Fruit fly (Drosophila melanogaster): ENCODE results near the gene CG43389.

CG43389 gene

DNA sequence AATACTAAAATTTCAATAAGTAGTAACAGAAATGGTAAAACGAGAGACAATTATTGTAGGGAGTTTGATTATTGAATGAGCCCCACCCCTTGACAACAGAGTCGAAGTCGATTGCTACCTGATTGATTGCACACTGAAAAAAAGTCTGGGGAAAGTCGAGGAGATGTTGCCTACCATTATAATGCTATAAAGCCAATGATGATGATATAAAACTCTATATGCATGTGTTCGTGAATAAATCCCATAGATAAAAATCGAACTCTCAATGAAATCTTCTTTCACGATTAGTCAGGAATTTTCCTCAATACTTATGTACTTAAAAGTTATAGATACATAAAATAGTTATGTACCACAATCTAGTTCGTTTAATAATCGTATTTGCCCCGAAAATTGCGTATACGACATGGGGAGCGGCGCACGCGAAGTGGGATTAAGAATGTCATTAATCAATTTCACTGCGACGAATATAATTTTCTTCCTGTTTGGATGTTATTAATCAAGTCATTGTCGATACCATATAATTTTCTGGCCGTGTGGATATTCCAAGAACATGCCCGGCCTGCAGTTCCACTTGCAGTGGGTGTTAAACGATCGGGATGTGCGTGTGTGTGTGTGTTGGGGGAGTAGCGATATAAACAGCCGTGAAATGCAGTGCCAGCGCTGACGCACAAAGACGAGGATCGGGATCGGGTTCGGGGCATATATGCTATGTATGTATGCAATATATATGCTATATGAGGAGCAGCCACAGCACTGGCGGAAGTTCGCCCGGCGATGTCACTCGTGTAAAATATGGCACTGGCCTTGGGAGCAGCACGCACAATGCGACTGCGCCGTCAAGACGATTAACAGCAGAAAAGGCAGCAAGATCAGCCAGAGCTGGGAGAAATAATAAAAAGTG lies 3.3 kb upstream of the CG43389 start, which contains the start of gene CG12078:
TSS of gene CG12078 (minus strand) at position 51 of the 901 bp plus-strand sequence.
- TF ChIP-seq CG8478 (optimal IDR thresholded peaks at IDR 0.05), result no peak

DNA sequence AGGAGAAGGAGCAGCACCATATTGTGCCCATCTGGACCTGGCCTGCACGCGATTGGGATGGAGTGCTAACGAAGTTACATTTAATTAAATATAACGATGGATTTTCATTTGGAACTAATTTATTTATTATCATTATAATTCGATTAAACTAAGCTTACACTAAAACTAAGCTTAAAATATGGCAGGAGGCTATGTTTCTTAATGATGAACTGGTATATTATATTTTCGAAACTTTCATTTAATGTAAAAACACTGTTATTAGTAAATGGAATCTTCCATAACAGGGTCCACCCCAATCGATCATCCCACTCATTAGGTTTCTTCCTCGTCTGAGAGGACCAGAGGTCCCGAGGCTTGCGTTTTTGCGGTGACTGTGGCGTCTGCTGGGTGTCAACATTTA lies 2.6 kb upstream of the CG43389 start:
- no peak for TF ChIP-seq EcR (GFP tag; optimal IDR thresholded peaks at IDR 0.05)
- TF ChIP-seq pan (optimal IDR thresholded peaks at IDR 0.05), result no peak
- TF ChIP-seq CG8478 (optimal IDR thresholded peaks at IDR 0.05), result no peak
- no peak for TF ChIP-seq Dll (optimal IDR thresholded peaks at IDR 0.05)
- no peak for TF ChIP-seq psq (optimal IDR thresholded peaks at IDR 0.05)
- TF ChIP-seq usp (GFP tag; optimal IDR thresholded peaks at IDR 0.05), result no peak

DNA sequence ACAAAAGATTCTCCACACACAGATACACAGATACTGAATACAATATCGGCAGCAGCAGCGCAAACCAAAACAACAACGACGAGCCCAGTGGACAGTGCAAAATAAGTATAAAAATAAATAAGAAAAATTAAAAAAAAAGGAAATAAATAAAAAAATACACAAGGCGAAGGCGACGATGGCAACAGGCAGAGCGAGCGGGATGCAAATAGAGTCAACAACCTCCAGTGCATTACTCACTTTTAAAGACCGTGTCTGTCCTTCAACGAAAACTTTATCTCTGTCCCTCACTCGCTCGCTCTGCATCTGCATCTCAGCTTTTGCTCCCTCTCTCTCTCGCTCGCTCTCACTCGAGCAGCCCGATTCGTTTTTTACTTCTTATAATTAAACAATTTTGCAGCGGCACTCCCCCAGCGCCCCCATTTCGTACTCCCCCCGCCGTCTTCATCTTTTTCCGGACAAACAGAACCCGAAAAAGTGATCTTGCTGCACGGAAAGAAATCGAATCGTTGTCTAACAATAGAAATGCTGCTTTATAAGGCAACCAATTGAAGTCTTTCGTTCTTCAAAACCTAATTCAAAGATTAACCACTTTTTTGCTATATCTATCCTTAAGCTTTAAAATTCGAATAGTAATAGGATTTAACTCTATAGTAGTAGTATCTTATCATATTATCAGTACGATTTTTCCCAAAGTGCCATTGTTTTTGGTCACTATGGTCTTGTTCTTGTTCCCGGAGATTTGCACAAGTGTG lies 1.3 kb upstream of the CG43389 start:
- TF ChIP-seq EcR (GFP tag; optimal IDR thresholded peaks at IDR 0.05) (peak; percentile 87 to 93), psq (optimal IDR thresholded peaks at IDR 0.05) (no peak), Dll (optimal IDR thresholded peaks at IDR 0.05) (peak; percentile 69)

DNA sequence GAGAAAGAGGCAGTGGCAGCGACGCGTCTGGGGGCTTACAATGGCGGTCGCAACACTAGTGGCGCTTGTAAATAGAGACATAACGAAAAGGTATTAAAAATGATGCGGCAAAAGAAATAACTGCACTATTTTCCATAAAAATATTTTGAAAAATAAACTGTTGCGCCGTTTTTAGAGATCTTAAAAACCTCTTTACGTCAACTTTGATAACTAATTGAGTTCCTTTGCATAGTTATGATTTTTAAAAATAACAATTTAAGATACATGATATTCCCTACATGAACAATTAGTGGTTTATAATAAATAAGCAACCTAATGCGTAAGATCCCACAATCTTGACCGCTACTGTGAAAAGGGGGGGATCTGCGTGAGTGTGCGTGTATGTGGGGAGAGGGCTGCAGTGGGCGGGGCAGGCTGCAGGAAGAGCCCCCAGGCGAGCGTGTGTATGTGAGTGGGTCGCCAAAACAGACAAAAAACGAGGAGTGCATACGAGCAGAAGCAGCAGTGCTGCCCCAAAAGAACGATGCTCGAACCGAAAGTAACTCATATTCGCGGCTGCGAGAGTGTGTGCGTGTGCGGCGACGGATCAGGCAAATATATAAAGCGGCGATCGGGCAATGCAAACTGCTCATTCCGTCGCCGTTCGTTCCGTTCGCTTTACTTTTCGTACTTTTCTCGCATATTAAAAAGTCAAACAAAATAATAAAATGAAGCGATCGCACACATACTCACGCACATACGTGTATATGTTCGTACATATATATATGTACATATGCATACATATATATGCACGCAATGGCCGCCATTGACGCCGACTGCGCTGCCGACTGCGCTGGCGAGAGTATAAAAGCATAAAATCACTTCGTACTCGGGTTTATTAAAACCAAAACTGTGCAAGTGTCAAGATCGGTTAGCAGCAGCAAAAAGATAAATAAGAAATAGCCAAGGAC lies 1.2 kb downstream of the CG43389 start:
- TF ChIP-seq usp (GFP tag; optimal IDR thresholded peaks at IDR 0.05) (no peak), Dll (optimal IDR thresholded peaks at IDR 0.05) (no peak), pan (optimal IDR thresholded peaks at IDR 0.05) (no peak), psq (optimal IDR thresholded peaks at IDR 0.05) (no peak), EcR (GFP tag; optimal IDR thresholded peaks at IDR 0.05) (no peak), CG8478 (optimal IDR thresholded peaks at IDR 0.05) (no peak)

DNA sequence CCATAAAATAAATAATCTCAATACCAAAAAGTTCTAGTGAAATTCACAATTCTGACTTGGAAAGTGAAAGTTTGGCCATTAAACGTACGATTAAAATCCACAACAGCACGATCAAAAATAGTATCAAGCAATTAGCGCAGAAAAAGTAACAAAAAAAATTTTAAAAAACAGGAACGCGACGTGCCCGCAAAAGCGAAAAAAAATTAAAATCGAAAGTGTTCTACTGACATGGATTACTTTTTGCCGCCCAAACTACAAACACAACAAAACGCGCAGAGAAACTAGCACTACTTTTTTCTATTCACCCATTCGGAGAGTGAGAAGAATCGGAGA lies 1.8 kb downstream of the CG43389 start:
- TF ChIP-seq EcR (GFP tag; optimal IDR thresholded peaks at IDR 0.05) (no peak), usp (GFP tag; optimal IDR thresholded peaks at IDR 0.05) (no peak), psq (optimal IDR thresholded peaks at IDR 0.05) (no peak), pan (optimal IDR thresholded peaks at IDR 0.05) (no peak), Dll (optimal IDR thresholded peaks at IDR 0.05) (no peak), CG8478 (optimal IDR thresholded peaks at IDR 0.05) (no peak)

DNA sequence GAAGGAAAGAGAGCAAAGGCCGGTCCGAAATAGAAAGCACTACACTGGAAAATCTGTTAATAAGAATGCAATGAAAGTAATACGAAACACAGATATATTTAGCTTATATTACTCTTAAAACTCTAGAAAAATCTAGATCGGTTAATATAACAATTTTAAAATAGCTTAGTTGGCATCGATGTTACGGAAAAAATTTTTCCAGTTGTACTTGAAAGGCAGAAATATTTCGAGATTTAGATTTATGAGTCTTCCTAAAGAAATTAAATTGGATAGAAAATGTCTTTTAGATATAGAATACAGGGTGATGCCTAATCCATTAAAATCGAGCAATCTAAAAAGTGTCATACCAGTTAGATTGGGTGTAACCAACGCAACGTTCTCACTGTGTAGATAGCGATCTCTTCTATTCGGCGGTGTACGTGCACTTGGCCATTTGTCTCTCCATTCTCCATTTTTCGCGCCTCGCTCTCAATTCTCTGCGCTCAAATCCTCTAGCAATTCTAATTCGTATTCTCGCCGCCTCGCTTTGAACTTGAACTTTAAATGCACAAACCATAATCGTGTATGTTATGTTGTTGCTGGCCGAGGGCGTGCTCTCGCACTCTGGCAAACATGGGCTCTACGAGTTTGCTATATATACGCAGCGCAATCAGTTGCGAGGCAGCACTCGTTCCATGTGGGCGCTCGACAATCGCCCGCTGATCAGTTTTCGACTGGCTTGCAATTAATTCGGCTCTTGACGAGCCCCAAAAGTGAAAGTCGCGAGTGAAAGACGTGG lies 2.4 kb downstream of the CG43389 start:
- TF ChIP-seq psq (optimal IDR thresholded peaks at IDR 0.05), result no peak
- no peak for TF ChIP-seq CG8478 (optimal IDR thresholded peaks at IDR 0.05)
- no peak for TF ChIP-seq EcR (GFP tag; optimal IDR thresholded peaks at IDR 0.05)
- TF ChIP-seq usp (GFP tag; optimal IDR thresholded peaks at IDR 0.05), result no peak
- no peak for TF ChIP-seq Dll (optimal IDR thresholded peaks at IDR 0.05)
- no peak for TF ChIP-seq pan (optimal IDR thresholded peaks at IDR 0.05)

DNA sequence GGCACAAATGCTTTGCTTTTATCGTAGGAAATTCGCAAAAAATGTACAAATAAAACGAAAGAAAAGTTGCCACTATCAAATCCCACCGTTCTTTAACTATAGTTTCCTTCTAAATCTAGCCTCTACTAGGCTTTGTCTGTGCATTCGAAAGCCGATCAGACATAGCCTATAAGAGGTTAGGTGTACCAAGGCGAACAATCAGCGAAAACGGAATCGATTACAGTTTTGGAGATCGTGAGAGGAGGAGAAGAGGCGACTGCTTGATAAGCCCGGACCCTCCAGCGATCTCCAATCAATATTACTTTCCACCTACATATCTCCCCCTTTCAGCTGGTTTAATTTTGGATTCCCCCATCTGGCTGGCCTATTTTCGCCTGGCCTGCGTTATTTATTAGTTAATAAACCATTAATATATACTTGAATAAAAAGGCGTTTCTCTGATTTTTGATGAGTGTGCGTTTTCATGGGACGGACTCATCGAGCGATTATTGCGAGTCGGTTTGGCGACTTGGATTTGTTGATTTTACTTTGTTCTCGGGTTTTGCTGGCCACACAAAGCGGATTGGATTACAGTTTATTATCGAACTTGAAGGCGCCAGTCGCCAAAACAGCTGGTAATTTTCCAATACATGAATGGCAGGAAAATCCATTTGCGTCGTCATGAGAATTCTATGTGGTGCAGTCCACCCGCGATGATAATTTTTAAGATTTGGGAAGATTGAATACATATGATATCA lies 3.3 kb downstream of the CG43389 start:
- TF ChIP-seq EcR (GFP tag; optimal IDR thresholded peaks at IDR 0.05) (no peak), usp (GFP tag; optimal IDR thresholded peaks at IDR 0.05) (no peak), CG8478 (optimal IDR thresholded peaks at IDR 0.05) (no peak), pan (optimal IDR thresholded peaks at IDR 0.05) (no peak), psq (optimal IDR thresholded peaks at IDR 0.05) (no peak), Dll (optimal IDR thresholded peaks at IDR 0.05) (no peak)

DNA sequence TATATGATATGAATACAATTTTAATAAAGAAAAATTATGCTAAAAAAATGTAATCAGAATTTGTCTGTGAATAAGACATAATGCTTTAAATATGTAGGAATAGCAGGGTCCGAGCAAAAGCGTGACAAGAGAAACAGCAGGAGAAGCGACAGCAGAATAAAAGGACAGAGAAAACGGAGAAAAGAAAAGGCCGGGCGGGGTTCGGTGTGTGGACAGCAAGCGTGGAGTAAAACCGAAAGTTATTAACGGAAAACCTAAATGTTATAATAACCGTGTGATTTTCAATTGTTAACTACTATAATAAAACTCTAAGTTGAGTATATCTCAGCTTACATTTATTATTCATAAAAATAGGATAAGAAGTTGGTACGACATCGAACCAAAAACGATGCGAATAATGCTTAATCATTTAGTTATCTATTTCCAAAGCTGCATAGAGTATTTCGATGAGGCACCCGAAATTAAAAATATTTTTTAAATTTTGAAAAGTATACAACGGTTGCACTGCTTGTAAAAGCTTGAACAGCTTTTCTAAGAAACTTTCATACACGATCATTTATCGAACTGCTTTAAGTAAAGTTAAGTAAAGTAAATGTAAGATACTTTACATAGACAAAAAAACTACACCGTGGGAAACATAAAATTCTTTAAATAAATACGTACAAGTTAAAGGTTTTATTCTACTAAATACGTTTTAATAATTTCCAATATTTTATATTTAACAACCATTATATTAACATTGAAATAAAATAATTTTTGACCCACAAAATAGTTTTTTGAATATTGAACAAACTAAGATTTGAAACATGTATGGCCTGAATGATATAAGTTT lies 4.1 kb downstream of the CG43389 start:
- no peak for TF ChIP-seq CG8478 (optimal IDR thresholded peaks at IDR 0.05)

DNA sequence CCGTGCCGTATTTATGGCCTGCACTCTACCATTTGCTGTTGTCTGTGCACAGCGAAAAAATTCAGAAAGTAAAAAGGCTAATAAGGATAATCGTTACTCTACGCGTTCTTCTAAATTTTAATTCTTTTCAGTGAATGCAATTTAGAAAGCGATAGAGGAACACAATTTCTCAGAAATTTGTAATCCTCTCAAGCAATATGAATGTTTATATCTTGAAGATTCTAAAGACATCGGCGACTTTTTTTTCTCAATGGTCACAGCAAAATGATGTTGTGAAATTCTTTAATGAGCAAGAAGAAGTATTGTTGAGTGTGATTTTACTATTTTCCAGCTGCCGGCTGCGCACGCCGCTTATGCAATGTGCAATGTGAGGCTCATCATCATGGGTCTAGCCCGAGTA lies 5.1 kb downstream of the CG43389 start:
- TF ChIP-seq CG8478 (optimal IDR thresholded peaks at IDR 0.05), result no peak
- TF ChIP-seq usp (GFP tag; optimal IDR thresholded peaks at IDR 0.05), result no peak
- TF ChIP-seq EcR (GFP tag; optimal IDR thresholded peaks at IDR 0.05), result no peak
- TF ChIP-seq psq (optimal IDR thresholded peaks at IDR 0.05), result no peak
- TF ChIP-seq pan (optimal IDR thresholded peaks at IDR 0.05), result no peak
- no peak for TF ChIP-seq Dll (optimal IDR thresholded peaks at IDR 0.05)

DNA sequence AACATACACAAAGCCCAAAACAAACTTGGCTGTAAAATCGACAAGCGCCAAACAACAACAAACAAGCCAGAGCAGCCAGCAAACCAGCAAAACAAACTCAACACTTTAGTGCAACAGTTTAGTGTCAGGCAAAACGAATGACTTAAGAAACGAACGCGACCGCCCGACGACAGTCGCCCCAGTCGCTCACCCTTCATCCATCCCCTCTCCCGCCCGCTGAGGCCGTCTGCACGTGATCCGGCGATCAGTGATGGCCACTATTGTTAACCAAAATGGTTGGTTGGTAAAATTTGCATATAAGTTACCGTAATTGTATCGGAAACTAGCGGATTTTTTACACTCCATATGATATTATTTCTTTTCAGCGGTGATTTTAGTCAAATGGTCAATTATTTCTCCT lies 5.8 kb downstream of the CG43389 start:
- TF ChIP-seq EcR (GFP tag; optimal IDR thresholded peaks at IDR 0.05) (no peak), pan (optimal IDR thresholded peaks at IDR 0.05) (no peak), Dll (optimal IDR thresholded peaks at IDR 0.05) (no peak), psq (optimal IDR thresholded peaks at IDR 0.05) (no peak), usp (GFP tag; optimal IDR thresholded peaks at IDR 0.05) (no peak), CG8478 (optimal IDR thresholded peaks at IDR 0.05) (no peak)

All from whole organism.